Worm (Caenorhabditis elegans): Measurements from ENCODE around the gene EEED8.12.

DNA sequence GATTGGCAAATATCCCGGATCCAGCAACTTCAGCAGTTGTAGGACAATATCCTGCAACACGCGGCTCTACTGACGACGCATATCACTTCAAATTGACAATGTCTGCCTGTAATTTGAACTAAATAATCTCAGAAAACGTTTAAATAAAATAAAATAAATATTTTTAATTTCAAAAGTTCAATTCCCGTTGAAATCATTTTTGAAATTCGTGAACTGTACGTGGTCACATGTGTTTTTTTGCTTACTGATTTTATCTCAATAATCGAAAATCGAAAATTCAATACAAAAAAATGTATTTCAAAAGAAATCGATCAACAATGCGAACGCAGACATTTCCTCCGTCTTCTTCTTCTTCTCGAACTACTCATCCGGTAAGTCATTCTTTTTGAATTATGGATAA lies 28.8 kb upstream of the EEED8.12 start, which contains the start of gene F07F6.1:
- TF ChIP-seq nhr-120 (GFP tag; IDR thresholded peaks at IDR 0.05): no peak
- TF ChIP-seq nfya-1 (tag; optimal IDR thresholded peaks at IDR 0.05; ENCODE audit: borderline replicate concordance, insufficient read depth): no peak
- no peak for TF ChIP-seq nhr-90 (tag; optimal IDR thresholded peaks at IDR 0.05)
- no peak for TF ChIP-seq snpc-4 (GFP tag; optimal IDR thresholded peaks at IDR 0.05)
- no peak for TF ChIP-seq snpc-4 (tag; optimal IDR thresholded peaks at IDR 0.05)
- no peak for TF ChIP-seq Y95B8A.8 (GFP tag; IDR thresholded peaks at IDR 0.05)
